Worm (Caenorhabditis elegans): ENCODE results near the gene map-2.

- TF ChIP-seq pqm-1 (tag; optimal IDR thresholded peaks at IDR 0.05), result no peak
- no peak for TF ChIP-seq pax-1 (tag; optimal IDR thresholded peaks at IDR 0.05)
- TF ChIP-seq eyg-1 (tag; optimal IDR thresholded peaks at IDR 0.05), result no peak
- no peak for TF ChIP-seq fkh-10 (GFP tag; optimal IDR thresholded peaks at IDR 0.05)
- TF ChIP-seq Y22D7AL.16 (tag; optimal IDR thresholded peaks at IDR 0.05), result no peak
- TF ChIP-seq nhr-11 (tag; optimal IDR thresholded peaks at IDR 0.05), result no peak
- TF ChIP-seq dmd-4 (tag; optimal IDR thresholded peaks at IDR 0.05; ENCODE audit: borderline replicate concordance), result no peak
- no peak for TF ChIP-seq pha-4 (tag; optimal IDR thresholded peaks at IDR 0.05)
- no peak for TF ChIP-seq dve-1 (tag; optimal IDR thresholded peaks at IDR 0.05)
- no peak for TF ChIP-seq madf-2 (tag; optimal IDR thresholded peaks at IDR 0.05)
- TF ChIP-seq ama-1 (optimal IDR thresholded peaks at IDR 0.05), result no peak
- no peak for TF ChIP-seq ceh-2 (tag; optimal IDR thresholded peaks at IDR 0.05)
- no peak for TF ChIP-seq F13H6.1 (tag; optimal IDR thresholded peaks at IDR 0.05)
Observed at ce11 chrIV:16860702-16861101, 6.0 kb upstream of the map-2 start.

Measured in whole organism, late embryonic.